Worm (Caenorhabditis elegans): ENCODE results near the gene F13A2.3.

DNA sequence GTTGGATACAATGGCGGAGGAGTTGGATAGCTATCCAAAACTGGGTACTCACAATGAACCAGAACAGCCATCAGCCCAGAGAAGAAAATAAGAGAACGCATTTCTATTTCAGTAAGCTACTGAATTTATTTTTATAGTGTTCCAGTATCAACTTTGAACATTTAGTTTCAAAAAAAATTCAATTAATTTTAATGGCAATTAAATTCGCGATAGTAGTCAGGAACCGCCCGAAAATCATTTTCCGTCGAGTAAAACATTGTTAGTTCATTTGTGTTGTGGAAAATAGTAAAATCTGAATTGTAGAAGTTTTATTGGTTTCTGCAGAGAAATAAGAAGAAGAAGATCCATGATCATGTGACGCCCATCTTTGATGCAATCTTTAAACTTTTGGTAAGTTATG lies 22.0 kb upstream of the F13A2.3 start, which contains the start of gene Y47D7A.6:
- no peak for TF ChIP-seq alr-1 (tag; optimal IDR thresholded peaks at IDR 0.05; ENCODE audit: borderline replicate concordance)
- TF ChIP-seq skn-1 (tag; optimal IDR thresholded peaks at IDR 0.05): no peak

All from whole organism, L1 larva.